Worm (Caenorhabditis elegans) whole organism, L4 larva: Measurements from ENCODE around the gene F10D7.5.

Experiments used
- T20F7.1 ChIP-seq: fragments of 200-800 bp; sonication (Bioruptor generic); optimal IDR thresholded peaks from 2 replicates; lab custom pipeline; 2018; ENCODE audit warnings: mild to moderate bottlenecking, missing genetic modification characterization, missing compliant biosample characterization
- ceh-62 ChIP-seq: sonication (generic microtip); optimal IDR thresholded peaks from 2 replicates; lab custom pipeline; 2017; ENCODE audit warnings: missing biosample characterization, missing genetic modification characterization
- snpc-1.2 ChIP-seq: fragments of 200-800 bp; sonication (Bioruptor generic); IDR thresholded peaks from 2 replicates; pipeline ENCODE4 v1.3.6; 2022; ENCODE audit warnings: missing genetic modification reagents, missing genetic modification characterization, missing compliant biosample characterization
- zfp-3 ChIP-seq: fragments of 200-800 bp; sonication (Bioruptor generic); conservative IDR thresholded peaks from 2 replicates; pipeline ENCODE4 v1.3.6; 2022; ENCODE audit warnings: missing genetic modification reagents, missing genetic modification characterization, missing compliant biosample characterization

F10D7.5 gene

ce11 chrX:17333752-17334151 is 57.7 kb downstream of the F10D7.5 start, which contains the start of gene C53C11.5 (continued):
- TF ChIP-seq snpc-1.2 (GFP tag; lab: Robert Waterston, UW) (no peak), T20F7.1 (GFP tag; lab: Kevin White, UChicago) (no peak), zfp-3 (no peak), ceh-62 (tag; lab: Kevin White, UChicago) (no peak)
- TF ChIP-seq, all 104 proteins: peak for 0
